Worm (Caenorhabditis elegans) whole organism, mixed stage, embryonic: ENCODE data around the gene F19G12.3.
A peak's percentile ranks its signal among the peaks of the same experiment; 100 is the strongest.

Source experiments
- M03D4.4 ChIP-seq: sonication (generic microtip); optimal IDR thresholded peaks from 2 replicates; lab custom pipeline; 2017; ENCODE audit warnings: mild to moderate bottlenecking, missing genetic modification characterization, missing compliant biosample characterization
- bed-3 ChIP-seq: fragments of 200-800 bp; sonication (Bioruptor generic); optimal IDR thresholded peaks from 3 replicates; lab custom pipeline; 2018; ENCODE audit warnings: mild to moderate bottlenecking, missing genetic modification characterization, moderate library complexity, missing compliant biosample characterization
- blmp-1 ChIP-seq: fragments of 150-350 bp; optimal IDR thresholded peaks from 2 replicates; lab custom pipeline; 2014; ENCODE audit warnings: missing biosample characterization, missing genetic modification characterization
- ceh-39 ChIP-seq: fragments of 150-350 bp; optimal IDR thresholded peaks from 2 replicates; lab custom pipeline; 2014; ENCODE audit warnings: missing biosample characterization, missing genetic modification characterization
- ceh-43 ChIP-seq: fragments of 200-800 bp; sonication (Bioruptor generic); optimal IDR thresholded peaks from 2 replicates; lab custom pipeline; 2018; ENCODE audit warnings: mild to moderate bottlenecking, missing genetic modification characterization, moderate library complexity, missing compliant biosample characterization
- ceh-83 ChIP-seq: fragments of 200-800 bp; sonication (Bioruptor generic); optimal IDR thresholded peaks from 2 replicates; lab custom pipeline; 2018; ENCODE audit warnings: mild to moderate bottlenecking, missing genetic modification characterization, missing compliant biosample characterization
- ces-1 ChIP-seq: fragments of 150-350 bp; optimal IDR thresholded peaks from 2 replicates; lab custom pipeline; 2014; ENCODE audit warnings: missing biosample characterization, missing genetic modification reagents, missing genetic modification characterization
- cnd-1 ChIP-seq: fragments of 200-800 bp; sonication (Bioruptor generic); optimal IDR thresholded peaks from 2 replicates; lab custom pipeline; 2018; ENCODE audit warnings: mild to moderate bottlenecking, missing genetic modification characterization, missing compliant biosample characterization
- drap-1 ChIP-seq: fragments of 200-800 bp; sonication (Bioruptor generic); optimal IDR thresholded peaks from 3 replicates; lab custom pipeline; 2018; ENCODE audit warnings: mild to moderate bottlenecking, missing genetic modification characterization, missing compliant biosample characterization
- elt-1 ChIP-seq: sonication (generic microtip); optimal IDR thresholded peaks from 2 replicates; lab custom pipeline; 2017; ENCODE audit warnings: missing genetic modification characterization, mild to moderate bottlenecking, missing compliant biosample characterization, antibody characterized with exemption, moderate library complexity, borderline replicate concordance; ENCODE audit not compliant: insufficient read depth
- elt-3 ChIP-seq: fragments of 150-350 bp; optimal IDR thresholded peaks from 2 replicates; lab custom pipeline; 2014; ENCODE audit warnings: missing biosample characterization, missing genetic modification characterization
- flh-1 ChIP-seq: fragments of 200-800 bp; sonication (Bioruptor generic); optimal IDR thresholded peaks from 2 replicates; lab custom pipeline; 2018; ENCODE audit warnings: mild to moderate bottlenecking, missing genetic modification characterization, moderate library complexity, missing compliant biosample characterization
- ham-2 ChIP-seq: fragments of 200-800 bp; sonication (Bioruptor generic); optimal IDR thresholded peaks from 2 replicates; lab custom pipeline; 2018; ENCODE audit warnings: mild to moderate bottlenecking, missing genetic modification characterization, missing compliant biosample characterization
- hlh-1 ChIP-seq: fragments of 150-350 bp; optimal IDR thresholded peaks from 2 replicates; lab custom pipeline; 2014; ENCODE audit warnings: missing biosample characterization, missing genetic modification reagents, missing genetic modification characterization
- lin-13 ChIP-seq: fragments of 150-350 bp; optimal IDR thresholded peaks from 2 replicates; lab custom pipeline; 2014; ENCODE audit warnings: missing biosample characterization, missing genetic modification characterization
- lin-32 ChIP-seq: fragments of 200-800 bp; sonication (Bioruptor generic); optimal IDR thresholded peaks from 2 replicates; lab custom pipeline; 2018; ENCODE audit warnings: mild to moderate bottlenecking, missing genetic modification characterization, missing compliant biosample characterization
- lsy-2 ChIP-seq: fragments of 150-350 bp; optimal IDR thresholded peaks from 2 replicates; lab custom pipeline; 2014; ENCODE audit warnings: missing biosample characterization, missing genetic modification characterization
- mab-5 ChIP-seq: fragments of 150-350 bp; optimal IDR thresholded peaks from 2 replicates; lab custom pipeline; 2014; ENCODE audit warnings: missing biosample characterization, missing genetic modification characterization
- mep-1 ChIP-seq: fragments of 150-350 bp; optimal IDR thresholded peaks from 2 replicates; lab custom pipeline; 2017; ENCODE audit warnings: missing biosample characterization, missing genetic modification reagents, missing genetic modification characterization, inconsistent platforms
- mls-2 ChIP-seq: sonication (generic microtip); optimal IDR thresholded peaks from 2 replicates; lab custom pipeline; 2016; ENCODE audit warnings: mild to moderate bottlenecking, missing genetic modification characterization, moderate library complexity, missing compliant biosample characterization
- nhr-12 ChIP-seq: fragments of 150-350 bp; optimal IDR thresholded peaks from 2 replicates; lab custom pipeline; 2014; ENCODE audit warnings: missing biosample characterization, missing genetic modification characterization
- nhr-2 ChIP-seq: fragments of 150-350 bp; optimal IDR thresholded peaks from 2 replicates; lab custom pipeline; 2014; ENCODE audit warnings: missing biosample characterization, missing genetic modification characterization
- nhr-237 ChIP-seq: fragments of 150-350 bp; optimal IDR thresholded peaks from 2 replicates; lab custom pipeline; 2014; ENCODE audit warnings: missing biosample characterization, missing genetic modification characterization
- nhr-28 ChIP-seq: fragments of 150-350 bp; optimal IDR thresholded peaks from 2 replicates; lab custom pipeline; 2014; ENCODE audit warnings: missing biosample characterization, missing genetic modification characterization
- nhr-76 ChIP-seq: sonication (generic microtip); optimal IDR thresholded peaks from 2 replicates; lab custom pipeline; 2017; ENCODE audit warnings: missing biosample characterization, missing genetic modification characterization
- sem-2 ChIP-seq: fragments of 200-800 bp; sonication (Bioruptor generic); optimal IDR thresholded peaks from 2 replicates; lab custom pipeline; 2018; ENCODE audit warnings: mild to moderate bottlenecking, missing genetic modification characterization, missing compliant biosample characterization
- snpc-4 ChIP-seq: fragments of 150-350 bp; optimal IDR thresholded peaks from 2 replicates; lab custom pipeline; 2014; ENCODE audit warnings: missing biosample characterization, missing genetic modification characterization
- sptf-1 ChIP-seq: sonication (generic microtip); optimal IDR thresholded peaks from 2 replicates; lab custom pipeline; 2017; ENCODE audit warnings: mild to moderate bottlenecking, missing genetic modification characterization, moderate library complexity, missing compliant biosample characterization
- tbx-8 ChIP-seq: fragments of 200-800 bp; sonication (Bioruptor generic); optimal IDR thresholded peaks from 2 replicates; lab custom pipeline; 2018; ENCODE audit warnings: mild to moderate bottlenecking, missing genetic modification characterization, moderate library complexity, missing compliant biosample characterization
- unc-120 ChIP-seq: sonication (generic microtip); optimal IDR thresholded peaks from 2 replicates; lab custom pipeline; 2017; ENCODE audit warnings: missing genetic modification characterization, missing compliant biosample characterization; ENCODE audit not compliant: poor library complexity, severe bottlenecking
- unc-39 ChIP-seq: fragments of 150-350 bp; optimal IDR thresholded peaks from 2 replicates; lab custom pipeline; 2014; ENCODE audit warnings: missing biosample characterization, missing genetic modification characterization
- unc-62 ChIP-seq: fragments of 150-350 bp; optimal IDR thresholded peaks from 2 replicates; lab custom pipeline; 2014; ENCODE audit warnings: missing biosample characterization, missing genetic modification reagents, missing genetic modification characterization
- zip-8 ChIP-seq: fragments of 150-350 bp; optimal IDR thresholded peaks from 2 replicates; lab custom pipeline; 2014; ENCODE audit warnings: missing biosample characterization, missing genetic modification characterization
- ztf-11 ChIP-seq: fragments of 150-350 bp; optimal IDR thresholded peaks from 2 replicates; lab custom pipeline; 2014; ENCODE audit warnings: missing biosample characterization, missing genetic modification characterization

F19G12.3 gene

DNA sequence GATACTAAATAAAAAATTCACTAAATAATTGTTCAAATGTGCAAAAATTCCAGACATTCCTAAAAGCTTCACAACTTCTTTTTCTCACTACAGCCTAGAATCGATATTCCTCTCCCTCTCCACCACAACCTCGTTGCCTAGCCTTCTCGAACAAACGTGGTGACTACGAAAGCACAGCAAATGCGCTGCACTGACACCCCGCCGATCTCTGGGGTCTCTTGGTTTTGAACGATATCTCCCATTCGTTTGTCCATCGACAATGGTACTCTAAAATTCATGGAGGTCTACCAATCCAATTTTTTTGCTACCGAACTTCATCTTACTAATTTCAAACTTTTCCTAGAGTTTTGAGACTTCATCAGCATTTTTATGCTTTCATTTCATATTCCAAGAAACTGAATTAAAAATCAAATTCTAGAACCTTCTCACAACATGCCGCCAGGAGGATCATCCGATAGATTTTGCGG, 25.8 kb downstream of the F19G12.3 start, which contains the start of gene W05H7.1:
Gene W05H7.1 (plus strand): TSS at position 417 of the 467 bp plus-strand sequence.
- TF ChIP-seq mab-5 (tag; lab: Kevin White, UChicago) = no peak
- peak; percentile 21 for TF ChIP-seq ces-1 (GFP tag; lab: Kevin White, UChicago)
- TF ChIP-seq unc-120 = no peak
- peak; percentile 28 for TF ChIP-seq lsy-2 (tag; lab: Kevin White, UChicago)
- no peak for TF ChIP-seq elt-1 (tag; lab: Kevin White, UChicago)
- TF ChIP-seq nhr-28 (tag; lab: Kevin White, UChicago) = no peak
- no peak for TF ChIP-seq nhr-76 (tag; lab: Kevin White, UChicago)
- TF ChIP-seq ztf-11 = no peak
- TF ChIP-seq hlh-1 (tag; lab: Kevin White, UChicago) = peak; percentile 38
- no peak for TF ChIP-seq drap-1 (GFP tag; lab: Kevin White, UChicago)
- TF ChIP-seq cnd-1 (tag; lab: Kevin White, UChicago) = no peak
- TF ChIP-seq lin-32 (GFP tag; lab: Kevin White, UChicago) = no peak
- TF ChIP-seq bed-3 = no peak
- TF ChIP-seq mep-1 (tag; lab: Kevin White, UChicago) = peak; percentile 59
- TF ChIP-seq blmp-1 (tag; lab: Kevin White, UChicago) = no peak
- no peak for TF ChIP-seq tbx-8 (GFP tag; lab: Kevin White, UChicago)
- no peak for TF ChIP-seq nhr-12 (tag; lab: Kevin White, UChicago)
- TF ChIP-seq nhr-237 (tag; lab: Kevin White, UChicago) = peak; percentile 10
- TF ChIP-seq zip-8 (tag; lab: Kevin White, UChicago) = no peak
- peak; percentile 47 for TF ChIP-seq ceh-39
- peak; percentile 48 for TF ChIP-seq ham-2 (GFP tag; lab: Kevin White, UChicago)
- peak; percentile 32 for TF ChIP-seq lin-13 (tag; lab: Kevin White, UChicago)

DNA sequence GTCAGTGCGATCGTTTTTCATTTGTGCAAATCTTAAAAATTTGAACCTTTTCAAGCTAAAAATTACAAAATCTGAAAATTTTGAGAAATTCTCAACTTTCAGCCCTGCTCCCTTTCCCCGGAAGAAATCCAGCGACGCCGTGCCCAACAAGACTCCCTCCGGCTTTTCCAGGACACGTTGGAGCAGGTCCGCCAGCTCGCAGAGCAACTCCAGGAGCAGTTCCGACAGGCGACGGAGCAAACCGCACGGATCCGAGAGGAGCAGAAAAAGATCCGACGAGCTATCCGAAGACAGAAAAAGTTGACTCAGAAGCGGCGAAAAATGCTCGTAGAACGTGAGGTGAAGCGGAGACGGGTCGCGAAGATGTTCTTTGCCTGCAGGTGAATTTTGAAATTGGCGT, 26.6 kb downstream of the F19G12.3 start:
- TF ChIP-seq ces-1 (GFP tag; lab: Kevin White, UChicago) (no peak), nhr-76 (tag; lab: Kevin White, UChicago) (no peak), nhr-28 (tag; lab: Kevin White, UChicago) (no peak), unc-62 (GFP tag; lab: Kevin White, UChicago) (no peak), blmp-1 (tag; lab: Kevin White, UChicago) (no peak), unc-120 (no peak), hlh-1 (tag; lab: Kevin White, UChicago) (no peak), drap-1 (GFP tag; lab: Kevin White, UChicago) (no peak), lin-13 (tag; lab: Kevin White, UChicago) (no peak), tbx-8 (GFP tag; lab: Kevin White, UChicago) (no peak), lsy-2 (tag; lab: Kevin White, UChicago) (no peak), nhr-2 (tag; lab: Kevin White, UChicago) (no peak), nhr-12 (tag; lab: Kevin White, UChicago) (no peak)

DNA sequence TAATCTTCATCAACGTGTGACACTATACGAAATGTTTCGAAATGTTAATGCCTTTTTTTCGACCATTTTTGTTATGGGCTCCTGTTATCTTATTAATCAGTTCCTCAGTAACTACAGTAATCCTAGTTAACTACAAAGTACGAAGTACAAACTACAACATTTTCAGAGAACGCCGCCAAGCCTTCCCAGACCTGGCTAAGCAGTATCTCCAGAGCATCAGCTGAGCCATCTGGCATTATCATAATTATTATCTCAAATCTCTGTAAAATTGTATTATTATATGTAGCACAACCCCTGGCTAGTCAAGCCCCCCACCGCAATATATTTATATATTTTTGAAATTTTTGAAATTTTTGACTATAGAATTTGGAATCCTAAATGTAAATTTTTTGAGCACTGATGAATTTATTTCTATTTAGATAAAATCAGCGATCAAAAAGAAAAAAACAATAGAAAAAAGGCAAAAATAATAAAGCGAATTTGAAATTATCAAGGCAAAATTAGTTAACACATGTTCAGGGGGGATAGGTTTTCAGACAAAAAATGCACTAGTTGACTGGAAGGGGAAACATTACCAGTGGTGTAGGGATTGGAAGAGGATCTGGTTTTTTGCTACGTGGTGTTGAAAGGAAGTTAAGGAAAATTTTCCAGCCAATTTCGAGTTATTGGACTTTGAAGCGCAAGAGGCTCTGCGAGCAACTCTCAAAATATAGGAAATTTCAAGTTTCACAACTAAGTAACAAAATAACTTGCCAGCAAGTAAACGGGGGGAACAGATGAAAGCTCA, 27.4 kb downstream of the F19G12.3 start:
- TF ChIP-seq lsy-2 (tag; lab: Kevin White, UChicago) (no peak), nhr-12 (tag; lab: Kevin White, UChicago) (no peak), mep-1 (tag; lab: Kevin White, UChicago) (no peak), hlh-1 (tag; lab: Kevin White, UChicago) (no peak)

DNA sequence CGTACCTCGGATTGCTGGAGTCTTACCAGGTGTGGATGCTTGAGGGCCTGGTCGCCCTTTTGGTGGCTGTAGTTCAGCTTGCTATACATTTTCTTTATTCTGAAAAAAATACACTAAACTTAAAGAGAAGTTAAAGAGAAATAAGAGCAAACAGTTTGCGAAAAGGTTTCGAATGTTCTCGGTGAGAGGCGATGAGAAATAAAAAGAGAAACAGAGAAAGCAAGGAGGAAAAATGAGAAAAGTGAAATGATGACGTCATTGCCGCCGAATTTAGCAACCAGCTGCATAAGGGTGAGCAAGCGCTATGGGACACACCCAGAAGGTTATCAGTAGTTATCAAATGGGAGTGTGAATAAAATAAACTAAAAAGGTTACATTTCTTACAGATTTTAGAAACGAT, 29.2 kb downstream of the F19G12.3 start, which contains the start of gene cebp-1:
Gene cebp-1 (minus strand): TSS at position 99 of the 400 bp plus-strand sequence.
- TF ChIP-seq blmp-1 (tag; lab: Kevin White, UChicago) = no peak
- no peak for TF ChIP-seq hlh-1 (tag; lab: Kevin White, UChicago)
- no peak for TF ChIP-seq unc-62 (GFP tag; lab: Kevin White, UChicago)

DNA sequence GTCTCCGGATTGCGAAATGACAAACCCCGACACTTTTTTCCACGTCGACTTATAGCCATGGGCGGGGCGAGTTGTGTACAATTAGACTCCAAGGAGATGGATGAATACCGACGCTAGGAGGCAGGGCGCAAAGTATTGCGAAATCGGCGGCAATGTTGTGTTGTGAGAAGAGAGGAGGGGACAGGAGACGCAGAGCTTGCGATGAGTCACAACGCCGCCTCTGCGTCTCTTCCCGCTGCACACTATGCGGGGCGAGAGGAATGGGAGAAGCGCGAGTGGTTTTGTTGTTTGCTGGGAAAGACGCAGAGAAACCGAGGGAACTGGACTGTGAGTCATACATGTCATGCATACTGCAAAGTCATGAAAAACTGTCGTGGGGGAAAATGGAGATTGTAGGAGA, 29.8 kb downstream of the F19G12.3 start:
- no peak for TF ChIP-seq bed-3
- no peak for TF ChIP-seq unc-39 (tag; lab: Kevin White, UChicago)
- no peak for TF ChIP-seq lin-13 (tag; lab: Kevin White, UChicago)
- no peak for TF ChIP-seq ceh-43 (GFP tag; lab: Kevin White, UChicago)
- TF ChIP-seq elt-3 = peak; percentile 79
- no peak for TF ChIP-seq snpc-4 (tag; lab: Kevin White, UChicago)
- peak; percentile 84 for TF ChIP-seq nhr-237 (tag; lab: Kevin White, UChicago)
- peak; percentile 40 for TF ChIP-seq mls-2 (tag; lab: Kevin White, UChicago)
- peak; percentile 58 for TF ChIP-seq hlh-1 (tag; lab: Kevin White, UChicago)
- peak; percentile 24 for TF ChIP-seq ztf-11
- TF ChIP-seq tbx-8 (GFP tag; lab: Kevin White, UChicago) = no peak
- TF ChIP-seq nhr-76 (tag; lab: Kevin White, UChicago) = no peak
- TF ChIP-seq nhr-28 (tag; lab: Kevin White, UChicago) = no peak
- TF ChIP-seq nhr-12 (tag; lab: Kevin White, UChicago) = no peak
- TF ChIP-seq sptf-1 (tag; lab: Kevin White, UChicago) = peak; percentile 51
- no peak for TF ChIP-seq lin-32 (GFP tag; lab: Kevin White, UChicago)
- peak; percentile 66 for TF ChIP-seq M03D4.4
- no peak for TF ChIP-seq flh-1
- no peak for TF ChIP-seq sem-2 (GFP tag; lab: Kevin White, UChicago)
- TF ChIP-seq nhr-2 (tag; lab: Kevin White, UChicago) = no peak
- no peak for TF ChIP-seq ceh-39
- no peak for TF ChIP-seq mab-5 (tag; lab: Kevin White, UChicago)
- peak; percentile 30 for TF ChIP-seq mep-1 (tag; lab: Kevin White, UChicago)
- TF ChIP-seq ceh-83 (GFP tag; lab: Kevin White, UChicago) = no peak
- TF ChIP-seq zip-8 (tag; lab: Kevin White, UChicago) = no peak
- peak; percentile 31 for TF ChIP-seq unc-120
- peak; percentile 79 for TF ChIP-seq unc-62 (GFP tag; lab: Kevin White, UChicago)
- TF ChIP-seq ham-2 (GFP tag; lab: Kevin White, UChicago) = peak; percentile 81
- no peak for TF ChIP-seq cnd-1 (tag; lab: Kevin White, UChicago)
